Fruit fly (Drosophila melanogaster): ENCODE results near the gene TMEM216.

- no peak for TF ChIP-seq Myc (optimal IDR thresholded peaks at IDR 0.05)
- TF ChIP-seq h (optimal IDR thresholded peaks at IDR 0.05): no peak
- TF ChIP-seq Sin3A (optimal IDR thresholded peaks at IDR 0.05): no peak
- TF ChIP-seq ttk (optimal IDR thresholded peaks at IDR 0.05): no peak
- no peak for TF ChIP-seq psq (optimal IDR thresholded peaks at IDR 0.05)
These were observed 32.1 kb downstream of the TMEM216 start for dm6 chr3R:8747871-8748775.

Measured in Kc167 (cell line).